Worm (Caenorhabditis elegans) whole organism, L4 larva: ENCODE results near the gene srsx-12.
A peak's percentile ranks its signal among the peaks of the same experiment; 100 is the strongest.

ENCODE experiments used
- F26F4.8 ChIP-seq: fragments of 200-800 bp; sonication (Bioruptor generic); conservative IDR thresholded peaks from 2 replicates; pipeline ENCODE4 v1.3.6; 2022; ENCODE audit warnings: missing genetic modification characterization, missing compliant biosample characterization
- F49E8.2 ChIP-seq: sonication (generic microtip); optimal IDR thresholded peaks from 2 replicates; lab custom pipeline; 2016; ENCODE audit warnings: missing compliant biosample characterization, mild to moderate bottlenecking, missing genetic modification characterization, borderline replicate concordance
- R02D3.7 ChIP-seq: fragments of 150-350 bp; sonication (generic microtip); optimal IDR thresholded peaks from 3 replicates; lab custom pipeline; 2014; ENCODE audit warnings: missing biosample characterization, missing genetic modification characterization
- T26A8.4 ChIP-seq: fragments of 200-800 bp; sonication (Bioruptor generic); IDR thresholded peaks from 2 replicates; pipeline ENCODE4 v1.3.6; 2022; ENCODE audit warnings: missing genetic modification characterization, missing compliant biosample characterization
- Y75B8A.6 ChIP-seq: fragments of 200-800 bp; sonication (Bioruptor generic); IDR thresholded peaks from 2 replicates; pipeline ENCODE4 v1.3.6; 2022; ENCODE audit warnings: missing genetic modification reagents, missing genetic modification characterization, missing compliant biosample characterization
- aha-1 ChIP-seq: fragments of 150-350 bp; peaks from one replicate; lab custom pipeline; 2014; ENCODE audit warnings: missing biosample characterization, missing genetic modification characterization
- arid-1 ChIP-seq: fragments of 200-800 bp; sonication (Bioruptor generic); conservative IDR thresholded peaks from 2 replicates; pipeline ENCODE4 v1.3.6; 2022; ENCODE audit warnings: missing genetic modification reagents, missing genetic modification characterization, missing compliant biosample characterization
- attf-4 ChIP-seq: sonication (generic microtip); optimal IDR thresholded peaks from 3 replicates; lab custom pipeline; 2017; ENCODE audit warnings: missing biosample characterization, missing genetic modification characterization
- ceh-20 ChIP-seq: fragments of 200-800 bp; sonication (Bioruptor generic); IDR thresholded peaks from 2 replicates; pipeline ENCODE4 v1.3.6; 2022; ENCODE audit warnings: missing genetic modification reagents, missing genetic modification characterization, missing compliant biosample characterization
- ceh-44 ChIP-seq: fragments of 200-800 bp; sonication (Bioruptor generic); IDR thresholded peaks from 2 replicates; pipeline ENCODE4 v1.3.6; 2022; ENCODE audit warnings: missing genetic modification reagents, missing genetic modification characterization, missing compliant biosample characterization
- ceh-82 ChIP-seq: sonication (generic microtip); optimal IDR thresholded peaks from 2 replicates; lab custom pipeline; 2017; ENCODE audit warnings: missing biosample characterization, missing genetic modification characterization
- ces-1 ChIP-seq: fragments of 150-350 bp; sonication (generic microtip); optimal IDR thresholded peaks from 4 replicates; lab custom pipeline; 2014; ENCODE audit warnings: missing biosample characterization, missing genetic modification reagents, missing genetic modification characterization
- cey-2 ChIP-seq: sonication (generic microtip); optimal IDR thresholded peaks from 3 replicates; lab custom pipeline; 2017; ENCODE audit warnings: missing genetic modification characterization, mild to moderate bottlenecking, missing compliant biosample characterization, antibody characterized with exemption, borderline replicate concordance; ENCODE audit not compliant: insufficient read depth
- daf-16 ChIP-seq, 3 experiments: sonication (generic microtip); optimal IDR thresholded peaks; 2 replicates each; lab custom pipeline; 2016 to 2017; ENCODE audit warnings: missing genetic modification characterization in 3 of 3, missing genetic modification reagents in 3 of 3, mild to moderate bottlenecking in 2 of 3, missing compliant biosample characterization in 2 of 3, missing biosample characterization in 1 of 3, moderate library complexity in 1 of 3
- daf-19 ChIP-seq: fragments of 200-800 bp; sonication (Bioruptor generic); conservative IDR thresholded peaks from 2 replicates; pipeline ENCODE4 v1.3.6; 2022; ENCODE audit warnings: missing genetic modification characterization, missing compliant biosample characterization
- dmd-6 ChIP-seq: fragments of 200-800 bp; sonication (Bioruptor generic); IDR thresholded peaks from 2 replicates; pipeline ENCODE4 v1.3.6; 2022; ENCODE audit warnings: missing genetic modification reagents, missing genetic modification characterization, missing compliant biosample characterization
- dmd-9 ChIP-seq: fragments of 200-800 bp; sonication (Bioruptor generic); IDR thresholded peaks from 2 replicates; pipeline ENCODE4 v1.3.6; 2022; ENCODE audit warnings: missing genetic modification reagents, missing genetic modification characterization, missing compliant biosample characterization
- dve-1 ChIP-seq: sonication (generic microtip); optimal IDR thresholded peaks from 2 replicates; lab custom pipeline; 2017; ENCODE audit warnings: antibody characterized with exemption, mild to moderate bottlenecking, missing genetic modification characterization, missing compliant biosample characterization; ENCODE audit not compliant: insufficient read depth
- fos-1 ChIP-seq: fragments of 150-350 bp; optimal IDR thresholded peaks from 2 replicates; lab custom pipeline; 2014; ENCODE audit warnings: missing biosample characterization, missing genetic modification characterization
- gei-8 ChIP-seq: fragments of 200-800 bp; sonication (Bioruptor generic); optimal IDR thresholded peaks from 2 replicates; lab custom pipeline; 2018; ENCODE audit warnings: mild to moderate bottlenecking, missing genetic modification characterization, missing compliant biosample characterization
- hlh-11 ChIP-seq: fragments of 200-800 bp; sonication (Bioruptor generic); optimal IDR thresholded peaks from 2 replicates; lab custom pipeline; 2018; ENCODE audit warnings: mild to moderate bottlenecking, missing genetic modification characterization, missing compliant biosample characterization
- lim-7 ChIP-seq: fragments of 200-800 bp; sonication (Bioruptor generic); IDR thresholded peaks from 2 replicates; pipeline ENCODE4 v1.3.6; 2022; ENCODE audit warnings: missing genetic modification characterization, missing compliant biosample characterization
- lin-15B ChIP-seq: fragments of 150-350 bp; sonication (generic microtip); optimal IDR thresholded peaks from 3 replicates; lab custom pipeline; 2014; ENCODE audit warnings: missing biosample characterization, missing genetic modification characterization
- lin-29 ChIP-seq: fragments of 200-800 bp; sonication (Bioruptor generic); IDR thresholded peaks from 2 replicates; pipeline ENCODE4 v1.3.6; 2022; ENCODE audit warnings: missing genetic modification reagents, missing genetic modification characterization, missing compliant biosample characterization
- lin-39 ChIP-seq: fragments of 150-350 bp; optimal IDR thresholded peaks from 2 replicates; lab custom pipeline; 2014; ENCODE audit warnings: missing biosample characterization, missing genetic modification reagents, missing genetic modification characterization
- lir-3 ChIP-seq: sonication (generic microtip); optimal IDR thresholded peaks from 2 replicates; lab custom pipeline; 2016; ENCODE audit warnings: mild to moderate bottlenecking, missing genetic modification characterization, missing compliant biosample characterization
- mdl-1 ChIP-seq, 2 experiments: fragments of 150-350 bp in 1 of 2; sonication (generic microtip) in 1 of 2; optimal IDR thresholded peaks; 2 replicates each; lab custom pipeline; 2014 to 2017; ENCODE audit warnings: missing biosample characterization in 2 of 2, missing genetic modification characterization in 2 of 2
- mep-1 ChIP-seq: fragments of 150-350 bp; sonication (generic microtip); optimal IDR thresholded peaks from 3 replicates; lab custom pipeline; 2014; ENCODE audit warnings: missing biosample characterization, missing genetic modification characterization
- mxl-2 ChIP-seq: fragments of 200-800 bp; sonication (Bioruptor generic); conservative IDR thresholded peaks from 2 replicates; pipeline ENCODE4 v1.3.6; 2022; ENCODE audit warnings: missing genetic modification reagents, missing genetic modification characterization, missing compliant biosample characterization
- mxl-3 ChIP-seq: fragments of 200-800 bp; sonication (Bioruptor generic); optimal IDR thresholded peaks from 2 replicates; lab custom pipeline; 2018; ENCODE audit warnings: mild to moderate bottlenecking, missing genetic modification characterization, missing compliant biosample characterization
- nhr-10 ChIP-seq: fragments of 150-350 bp; optimal IDR thresholded peaks from 2 replicates; lab custom pipeline; 2014; ENCODE audit warnings: missing biosample characterization, missing genetic modification characterization
- nhr-102 ChIP-seq: sonication (generic microtip); optimal IDR thresholded peaks from 2 replicates; lab custom pipeline; 2016; ENCODE audit warnings: mild to moderate bottlenecking, missing genetic modification characterization, moderate library complexity, missing compliant biosample characterization
- nhr-237 ChIP-seq: sonication (generic microtip); optimal IDR thresholded peaks from 2 replicates; lab custom pipeline; 2017; ENCODE audit warnings: missing biosample characterization, missing genetic modification characterization
- nhr-28 ChIP-seq: fragments of 150-350 bp; optimal IDR thresholded peaks from 2 replicates; lab custom pipeline; 2014; ENCODE audit warnings: missing biosample characterization, missing genetic modification characterization
- nhr-48 ChIP-seq: sonication (generic microtip); optimal IDR thresholded peaks from 2 replicates; lab custom pipeline; 2016; ENCODE audit warnings: mild to moderate bottlenecking, missing genetic modification characterization, missing compliant biosample characterization
- nhr-6 ChIP-seq: fragments of 150-350 bp; optimal IDR thresholded peaks from 2 replicates; lab custom pipeline; 2014; ENCODE audit warnings: missing biosample characterization, missing genetic modification characterization
- nhr-76 ChIP-seq: fragments of 150-350 bp; optimal IDR thresholded peaks from 2 replicates; lab custom pipeline; 2014; ENCODE audit warnings: missing biosample characterization, missing genetic modification characterization
- nhr-77 ChIP-seq: fragments of 150-350 bp; optimal IDR thresholded peaks from 2 replicates; lab custom pipeline; 2014; ENCODE audit warnings: missing biosample characterization, missing genetic modification characterization
- pha-4 ChIP-seq, 2 experiments: fragments of 150-350 bp in 1 of 2; fragments of 200-800 bp in 1 of 2; sonication (Bioruptor generic) in 1 of 2; IDR thresholded peaks in 1 of 2; optimal IDR thresholded peaks in 1 of 2; 2 replicates each; pipeline versions ENCODE4 v1.3.6 to Lab custom; 2014 to 2022; ENCODE audit warnings: missing genetic modification characterization in 2 of 2, missing genetic modification reagents in 2 of 2, missing biosample characterization in 1 of 2, missing compliant biosample characterization in 1 of 2
- php-3 ChIP-seq: fragments of 200-800 bp; sonication (Bioruptor generic); IDR thresholded peaks from 2 replicates; pipeline ENCODE4 v1.3.6; 2022; ENCODE audit warnings: missing genetic modification reagents, missing genetic modification characterization, missing compliant biosample characterization
- pqm-1 ChIP-seq: sonication (generic microtip); optimal IDR thresholded peaks from 2 replicates; lab custom pipeline; 2017; ENCODE audit warnings: missing biosample characterization, missing genetic modification characterization
- sdz-12 ChIP-seq: fragments of 200-800 bp; sonication (Bioruptor generic); optimal IDR thresholded peaks from 2 replicates; lab custom pipeline; 2018; ENCODE audit warnings: mild to moderate bottlenecking, missing genetic modification characterization, missing compliant biosample characterization
- snpc-4 ChIP-seq: fragments of 150-350 bp; optimal IDR thresholded peaks from 2 replicates; lab custom pipeline; 2014; ENCODE audit warnings: missing biosample characterization, missing genetic modification characterization
- tra-1 ChIP-seq: fragments of 200-800 bp; sonication (Bioruptor generic); IDR thresholded peaks from 2 replicates; pipeline ENCODE4 v1.3.6; 2022; ENCODE audit warnings: missing genetic modification reagents, missing genetic modification characterization, missing compliant biosample characterization
- unc-39 ChIP-seq: sonication (generic microtip); optimal IDR thresholded peaks from 2 replicates; lab custom pipeline; 2017; ENCODE audit warnings: missing biosample characterization, missing genetic modification characterization
- vab-7 ChIP-seq: fragments of 200-800 bp; sonication (Bioruptor generic); IDR thresholded peaks from 2 replicates; pipeline ENCODE4 v1.3.6; 2022; ENCODE audit warnings: missing genetic modification reagents, missing genetic modification characterization, missing compliant biosample characterization
- zfp-2 ChIP-seq: sonication (generic microtip); optimal IDR thresholded peaks from 2 replicates; lab custom pipeline; 2016; ENCODE audit warnings: mild to moderate bottlenecking, missing genetic modification characterization, missing compliant biosample characterization
- zfp-3 ChIP-seq: fragments of 200-800 bp; sonication (Bioruptor generic); conservative IDR thresholded peaks from 2 replicates; pipeline ENCODE4 v1.3.6; 2022; ENCODE audit warnings: missing genetic modification reagents, missing genetic modification characterization, missing compliant biosample characterization
- zip-11 ChIP-seq: fragments of 200-800 bp; sonication (Bioruptor generic); IDR thresholded peaks from 2 replicates; pipeline ENCODE4 v1.3.6; 2022; ENCODE audit warnings: missing genetic modification characterization, missing compliant biosample characterization

The srsx-12 gene

ce11 chrV:4980873-4981272 is at the start of gene srsx-12:
TSS of gene srsx-12 (minus strand) at chrV:4980973.
- no peak for TF ChIP-seq unc-39 (tag; lab: Kevin White, UChicago)
- TF ChIP-seq ceh-20 (GFP tag; lab: Robert Waterston, UW), result no peak
- no peak for TF ChIP-seq Y75B8A.6 (GFP tag; lab: Robert Waterston, UW)
- no peak for TF ChIP-seq pha-4 (GFP tag; IDR thresholded peaks at IDR 0.05; lab: Robert Waterston, UW)
- TF ChIP-seq pha-4 (tag; optimal IDR thresholded peaks at IDR 0.05; lab: Kevin White, UChicago), result no peak
- no peak for TF ChIP-seq dmd-6 (GFP tag; lab: Robert Waterston, UW)
- no peak for TF ChIP-seq ceh-82
- no peak for TF ChIP-seq mxl-2 (GFP tag; lab: Robert Waterston, UW)
- TF ChIP-seq nhr-10 (tag; lab: Kevin White, UChicago), result no peak
- no peak for TF ChIP-seq cey-2 (tag; lab: Kevin White, UChicago)
- no peak for TF ChIP-seq lim-7 (GFP tag; lab: Robert Waterston, UW)
- no peak for TF ChIP-seq lin-39
- no peak for TF ChIP-seq zfp-2 (tag; lab: Kevin White, UChicago)
- no peak for TF ChIP-seq R02D3.7 (tag; lab: Kevin White, UChicago)
- TF ChIP-seq lir-3 (tag; lab: Kevin White, UChicago), result no peak
- TF ChIP-seq ceh-44 (GFP tag; lab: Robert Waterston, UW), result no peak
- no peak for TF ChIP-seq zfp-3 (GFP tag; lab: Robert Waterston, UW)
- TF ChIP-seq sdz-12 (GFP tag; lab: Kevin White, UChicago), result no peak
- TF ChIP-seq lin-29, result no peak
- no peak for TF ChIP-seq gei-8 (GFP tag; lab: Kevin White, UChicago)
- TF ChIP-seq fos-1, result no peak

ce11 chrV:5030212-5030611 is 49.4 kb upstream of the srsx-12 start:
- TF ChIP-seq tra-1 (0 out of 2 replicates have a peak, but pooled peaks have one; percentile 23), vab-7 (GFP tag; lab: Robert Waterston, UW) (no peak), nhr-28 (tag; lab: Kevin White, UChicago) (peak; percentile 99), mxl-3 (GFP tag; lab: Kevin White, UChicago) (peak; percentile 23), nhr-237 (no peak), nhr-76 (tag; lab: Kevin White, UChicago) (no peak), ces-1 (GFP tag; lab: Kevin White, UChicago) (no peak), fos-1 (no peak), lin-15B (tag; lab: Kevin White, UChicago) (no peak), dmd-9 (GFP tag; lab: Robert Waterston, UW) (no peak), mep-1 (tag; lab: Kevin White, UChicago) (no peak), nhr-6 (no peak), nhr-102 (tag; lab: Kevin White, UChicago) (peak; percentile 78), dve-1 (tag; lab: Kevin White, UChicago) (peak; percentile 68), attf-4 (no peak), R02D3.7 (tag; lab: Kevin White, UChicago) (no peak), zip-11 (GFP tag; lab: Robert Waterston, UW) (no peak), nhr-77 (tag; lab: Kevin White, UChicago) (peak; percentile 76), F49E8.2 (no peak), dmd-6 (GFP tag; lab: Robert Waterston, UW) (peak; percentile 85), nhr-48 (tag; lab: Kevin White, UChicago) (peak; percentile 14), F26F4.8 (no peak), daf-19 (GFP tag; lab: Robert Waterston, UW) (no peak), mdl-1 (tag; optimal IDR thresholded peaks at IDR 0.05; lab: Kevin White, UChicago) (peak in 1 of 2 experiments; percentile 46), zfp-3 (GFP tag; lab: Robert Waterston, UW) (no peak), T26A8.4 (no peak), php-3 (peak; percentile 66), snpc-4 (no peak), aha-1 (tag; lab: Kevin White, UChicago) (no peak), daf-16 (GFP tag; optimal IDR thresholded peaks at IDR 0.05; lab: Kevin White, UChicago) (no peak), daf-16 (tag; optimal IDR thresholded peaks at IDR 0.05; lab: Kevin White, UChicago) (peak; percentile 81), lin-39 (no peak), hlh-11 (tag; lab: Kevin White, UChicago) (peak; percentile 82), pqm-1 (tag; lab: Kevin White, UChicago) (peak; percentile 89), arid-1 (GFP tag; lab: Robert Waterston, UW) (no peak)
